Worm (Caenorhabditis elegans): ENCODE measurements around the gene brc-1.

ce11 chrIII:3867937-3868929, 5.5 kb upstream of the brc-1 start:
- no peak for TF ChIP-seq che-1 (tag; optimal IDR thresholded peaks at IDR 0.05)
- no peak for TF ChIP-seq hlh-13 (GFP tag; optimal IDR thresholded peaks at IDR 0.05)
- no peak for TF ChIP-seq mec-3 (tag; optimal IDR thresholded peaks at IDR 0.05; ENCODE audit: borderline replicate concordance)
- TF ChIP-seq pha-4 (tag; optimal IDR thresholded peaks at IDR 0.05) = no peak
- no peak for TF ChIP-seq sox-2 (GFP tag; IDR thresholded peaks at IDR 0.05)
- TF ChIP-seq pag-3 (tag; optimal IDR thresholded peaks at IDR 0.05; ENCODE audit: borderline replicate concordance) = no peak

Measured in whole organism, late embryonic.